Fruit fly (Drosophila melanogaster) whole organism, embryonic: Measurements from ENCODE around the gene Cand1.
A peak's percentile ranks its signal among the peaks of the same experiment; 100 is the strongest.

Source experiments
- CG4707 ChIP-seq: fragments of 200-800 bp; sonication (Bioruptor generic); optimal IDR thresholded peaks from 2 replicates; lab custom pipeline; 2018; ENCODE audit warnings: missing biosample characterization, mild to moderate bottlenecking, missing genetic modification characterization, moderate library complexity
- CG6791 ChIP-seq: fragments of 200-800 bp; sonication (Bioruptor generic); IDR thresholded peaks from 3 replicates; pipeline ENCODE4 v1.3.6; 2022; ENCODE audit warnings: missing biosample characterization, missing genetic modification characterization; ENCODE audit not compliant: partially characterized antibody
- CG8388 ChIP-seq: fragments of 200-800 bp; sonication (Bioruptor generic); optimal IDR thresholded peaks from 2 replicates; lab custom pipeline; 2019; ENCODE audit warnings: missing biosample characterization, mild to moderate bottlenecking, missing genetic modification characterization, moderate library complexity
- Hr3 ChIP-seq: fragments of 200-800 bp; sonication (Bioruptor generic); optimal IDR thresholded peaks from 3 replicates; lab custom pipeline; 2016; ENCODE audit warnings: missing biosample characterization, missing genetic modification characterization
- MTF-1 ChIP-seq: fragments of 200-800 bp; sonication (Bioruptor generic); optimal IDR thresholded peaks from 2 replicates; lab custom pipeline; 2018; ENCODE audit warnings: missing biosample characterization, mild to moderate bottlenecking, missing genetic modification characterization, borderline replicate concordance
- Opbp ChIP-seq: fragments of 200-800 bp; sonication (Bioruptor generic); IDR thresholded peaks from 3 replicates; pipeline ENCODE4 v1.3.6; 2022; ENCODE audit warnings: missing biosample characterization, missing genetic modification characterization; ENCODE audit not compliant: partially characterized antibody
- YL-1 ChIP-seq: fragments of 200-800 bp; sonication (Bioruptor generic); optimal IDR thresholded peaks from 3 replicates; lab custom pipeline; 2017; ENCODE audit warnings: missing biosample characterization, mild to moderate bottlenecking, missing genetic modification characterization
- pfk ChIP-seq: fragments of 200-800 bp; sonication (Bioruptor generic); optimal IDR thresholded peaks from 2 replicates; lab custom pipeline; 2018; ENCODE audit warnings: missing biosample characterization, mild to moderate bottlenecking, missing genetic modification characterization, moderate library complexity
- sob ChIP-seq: fragments of 200-800 bp; sonication (Bioruptor generic); IDR thresholded peaks from 2 replicates; pipeline ENCODE4 v1.3.6; 2022; ENCODE audit warnings: missing biosample characterization, missing genetic modification characterization
- stc ChIP-seq: fragments of 200-800 bp; sonication (Bioruptor generic); IDR thresholded peaks from 2 replicates; pipeline ENCODE4 v1.3.6; 2022; ENCODE audit warnings: missing biosample characterization, missing genetic modification characterization

dm6 chr2L:10379865-10380264, 17.4 kb upstream of the Cand1 start, which contains the start of gene gny:
- TF ChIP-seq YL-1 (peak; percentile 40), MTF-1 (no peak), stc (GFP tag; lab: Robert Waterston, UW) (no peak), CG4707 (GFP tag; lab: Kevin White, UChicago) (no peak), CG6791 (GFP tag; lab: Robert Waterston, UW) (no peak), pfk (peak; percentile 97), Hr3 (GFP tag; lab: Kevin White, UChicago) (no peak), CG8388 (GFP tag; lab: Kevin White, UChicago) (no peak), sob (no peak), Opbp (GFP tag; lab: Robert Waterston, UW) (no peak)
